Fruit fly (Drosophila melanogaster) whole organism, adult: Measurements from ENCODE around the gene CG11854.

Source experiments
- CG11617 ChIP-seq: fragments of 200-800 bp; sonication (Bioruptor generic); optimal IDR thresholded peaks from 2 replicates; lab custom pipeline; 2017; ENCODE audit warnings: mild to moderate bottlenecking, missing biosample characterization, missing genetic modification reagents, missing genetic modification characterization
- CG12768 ChIP-seq: fragments of 200-800 bp; sonication (Bioruptor generic); optimal IDR thresholded peaks from 2 replicates; lab custom pipeline; 2017; ENCODE audit warnings: missing biosample characterization, missing genetic modification characterization, mild to moderate bottlenecking, moderate library complexity, missing genetic modification reagents
- CG14711 ChIP-seq: fragments of 200-800 bp; sonication (Bioruptor generic); optimal IDR thresholded peaks from 2 replicates; lab custom pipeline; 2018; ENCODE audit warnings: missing biosample characterization, mild to moderate bottlenecking, missing genetic modification characterization, moderate library complexity
- CG1620 ChIP-seq: fragments of 200-800 bp; sonication (Bioruptor generic); optimal IDR thresholded peaks from 2 replicates; lab custom pipeline; 2016; ENCODE audit warnings: missing biosample characterization, missing genetic modification characterization
- CG33017 ChIP-seq: fragments of 200-800 bp; sonication (Bioruptor generic); optimal IDR thresholded peaks from 2 replicates; lab custom pipeline; 2018; ENCODE audit warnings: missing biosample characterization, mild to moderate bottlenecking, missing genetic modification characterization, moderate library complexity
- CG5204 ChIP-seq: fragments of 200-800 bp; sonication (Bioruptor generic); optimal IDR thresholded peaks from 2 replicates; lab custom pipeline; 2016; ENCODE audit warnings: missing biosample characterization, missing genetic modification characterization
- CG7045 ChIP-seq: fragments of 200-800 bp; sonication (Bioruptor generic); optimal IDR thresholded peaks from 2 replicates; lab custom pipeline; 2017; ENCODE audit warnings: missing biosample characterization, mild to moderate bottlenecking, missing genetic modification characterization
- CG7101 ChIP-seq: fragments of 200-800 bp; sonication (Bioruptor generic); optimal IDR thresholded peaks from 2 replicates; lab custom pipeline; 2018; ENCODE audit warnings: missing biosample characterization, mild to moderate bottlenecking, missing genetic modification characterization, moderate library complexity
- Clk ChIP-seq: fragments of 200-800 bp; sonication (Bioruptor generic); optimal IDR thresholded peaks from 2 replicates; lab custom pipeline; 2017; ENCODE audit warnings: missing biosample characterization, missing genetic modification characterization
- Crg-1 ChIP-seq: fragments of 200-800 bp; sonication (Bioruptor generic); optimal IDR thresholded peaks from 2 replicates; lab custom pipeline; 2016; ENCODE audit warnings: missing biosample characterization, missing genetic modification characterization
- Hr96 ChIP-seq: fragments of 200-800 bp; sonication (Bioruptor generic); optimal IDR thresholded peaks from 2 replicates; lab custom pipeline; 2016; ENCODE audit warnings: missing biosample characterization, missing genetic modification characterization
- Mnt ChIP-seq: fragments of 200-800 bp; sonication (Bioruptor generic); optimal IDR thresholded peaks from 2 replicates; lab custom pipeline; 2016; ENCODE audit warnings: missing biosample characterization, mild to moderate bottlenecking, missing genetic modification characterization
- bab1 ChIP-seq: fragments of 200-800 bp; sonication (Bioruptor generic); optimal IDR thresholded peaks from 3 replicates; lab custom pipeline; 2019; ENCODE audit warnings: missing biosample characterization, mild to moderate bottlenecking, missing genetic modification characterization, moderate library complexity
- cic ChIP-seq: fragments of 200-800 bp; sonication (Bioruptor generic); optimal IDR thresholded peaks from 2 replicates; lab custom pipeline; 2017; ENCODE audit warnings: missing biosample characterization, mild to moderate bottlenecking, missing genetic modification characterization, moderate library complexity
- cnc ChIP-seq, 2 experiments: fragments of >200 bp; optimal IDR thresholded peaks; 2 replicates each; lab custom pipeline; 2017
- kay ChIP-seq: fragments of 200-800 bp; sonication (Bioruptor generic); peaks from one replicate; lab custom pipeline; 2016; ENCODE audit warnings: missing biosample characterization, missing genetic modification characterization, borderline replicate concordance
- ovo ChIP-seq: fragments of 200-800 bp; sonication (Bioruptor generic); optimal IDR thresholded peaks from 2 replicates; lab custom pipeline; 2016; ENCODE audit warnings: missing biosample characterization, missing genetic modification characterization
- pad ChIP-seq: fragments of 200-800 bp; sonication (Bioruptor generic); optimal IDR thresholded peaks from 3 replicates; lab custom pipeline; 2017; ENCODE audit warnings: missing biosample characterization, missing genetic modification characterization, mild to moderate bottlenecking, moderate library complexity, missing genetic modification reagents
- tj ChIP-seq: fragments of 200-800 bp; sonication (Bioruptor generic); optimal IDR thresholded peaks from 3 replicates; lab custom pipeline; 2017; ENCODE audit warnings: missing biosample characterization, mild to moderate bottlenecking, missing genetic modification characterization, moderate library complexity
- toe ChIP-seq: fragments of 200-800 bp; sonication (Bioruptor generic); optimal IDR thresholded peaks from 2 replicates; lab custom pipeline; 2016; ENCODE audit warnings: missing biosample characterization, missing genetic modification characterization

The CG11854 gene

DNA sequence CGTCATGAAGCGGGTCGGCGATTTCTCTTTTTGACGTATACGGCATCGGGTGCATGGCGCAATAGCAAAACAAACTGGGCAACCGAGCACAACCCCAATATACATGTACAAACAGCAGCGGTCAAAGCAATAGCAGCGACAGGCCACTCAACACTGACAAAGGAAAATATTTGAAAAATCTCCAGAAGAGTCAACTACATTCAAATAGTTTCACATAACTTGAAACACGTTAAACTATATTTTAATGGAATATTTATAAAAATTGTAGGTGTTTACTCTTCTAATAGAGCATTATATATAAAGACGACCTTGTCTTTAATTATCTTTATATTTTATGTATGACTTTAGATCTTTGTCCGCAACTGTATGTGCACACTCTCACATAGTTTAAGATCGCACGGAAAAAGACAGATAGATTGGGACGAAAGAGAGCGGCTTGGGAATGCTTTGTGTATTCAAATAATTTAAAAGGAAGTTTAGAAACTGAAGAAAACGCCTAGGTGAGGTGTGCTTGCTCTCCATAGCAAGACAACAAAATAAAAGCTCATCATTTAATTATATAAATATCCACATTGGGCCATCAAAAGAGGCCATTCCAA is 34.3 kb upstream of the CG11854 start:
- TF ChIP-seq cic (no peak), cnc (optimal IDR thresholded peaks at IDR 0.05; lab: Kevin White, UChicago) (no peak), CG14711 (tag; lab: Kevin White, UChicago) (no peak), CG1620 (GFP tag; lab: Kevin White, UChicago) (no peak), CG11617 (no peak), ovo (GFP tag; lab: Kevin White, UChicago) (no peak), toe (GFP tag; lab: Kevin White, UChicago) (peak; percentile 3), Hr96 (GFP tag; lab: Kevin White, UChicago) (peak; percentile 0), CG7101 (tag; lab: Kevin White, UChicago) (peak; percentile 40), Mnt (GFP tag; lab: Kevin White, UChicago) (no peak), Crg-1 (GFP tag; lab: Kevin White, UChicago) (no peak), CG7045 (GFP tag; lab: Kevin White, UChicago) (peak; percentile 44), kay (GFP tag; lab: Kevin White, UChicago) (no peak), Clk (GFP tag; lab: Kevin White, UChicago) (no peak), CG12768 (no peak), tj (GFP tag; lab: Kevin White, UChicago) (no peak), bab1 (GFP tag; lab: Kevin White, UChicago) (no peak), CG33017 (tag; lab: Kevin White, UChicago) (peak; percentile 57), pad (GFP tag; lab: Kevin White, UChicago) (no peak), CG5204 (GFP tag; lab: Kevin White, UChicago) (peak; percentile 27)

DNA sequence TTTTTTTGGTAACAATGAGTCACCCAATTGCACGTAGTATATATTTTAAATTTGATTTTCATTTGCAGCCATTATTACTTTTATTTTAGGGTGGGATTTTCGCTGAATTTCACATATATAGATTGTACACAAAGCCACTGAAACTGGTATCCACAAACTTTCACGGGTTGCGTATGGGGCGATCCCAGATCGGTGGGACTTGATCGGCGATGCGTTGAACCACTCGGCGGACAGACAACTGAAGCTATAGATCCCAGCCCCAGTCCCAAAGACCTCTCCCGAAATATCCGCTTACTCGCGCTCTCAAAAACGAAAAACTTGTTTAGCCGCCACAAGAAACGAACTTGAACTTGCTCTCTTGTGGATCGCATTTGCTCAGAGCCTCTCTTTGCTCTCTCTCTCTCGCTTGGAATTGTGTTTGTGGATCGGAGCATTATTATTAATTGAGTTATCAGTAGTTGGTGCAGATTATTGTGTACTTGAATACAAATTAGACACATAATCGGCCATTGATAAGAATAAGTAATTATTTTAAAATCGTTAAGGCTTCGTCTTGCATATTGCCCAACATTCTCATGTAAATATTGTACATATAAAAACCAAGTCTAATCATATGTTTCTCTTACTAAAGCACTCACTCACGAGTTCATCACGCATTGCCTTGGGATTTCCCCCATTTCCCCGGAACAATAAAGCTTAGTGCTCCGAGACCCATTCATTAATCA is 33.6 kb upstream of the CG11854 start, which contains the start of gene Cad96Ca:
Gene Cad96Ca, minus strand, starts transcription at position 242 of the 725 bp plus-strand sequence.
- TF ChIP-seq CG1620 (GFP tag; lab: Kevin White, UChicago) (no peak), CG7045 (GFP tag; lab: Kevin White, UChicago) (no peak), ovo (GFP tag; lab: Kevin White, UChicago) (no peak), kay (GFP tag; lab: Kevin White, UChicago) (no peak), CG5204 (GFP tag; lab: Kevin White, UChicago) (no peak), CG11617 (no peak), Hr96 (GFP tag; lab: Kevin White, UChicago) (no peak), bab1 (GFP tag; lab: Kevin White, UChicago) (no peak), CG12768 (no peak), CG7101 (tag; lab: Kevin White, UChicago) (no peak), Mnt (GFP tag; lab: Kevin White, UChicago) (no peak), Clk (GFP tag; lab: Kevin White, UChicago) (no peak), toe (GFP tag; lab: Kevin White, UChicago) (no peak), cnc (optimal IDR thresholded peaks at IDR 0.05; lab: Kevin White, UChicago) (no peak), Crg-1 (GFP tag; lab: Kevin White, UChicago) (no peak), CG33017 (tag; lab: Kevin White, UChicago) (no peak), cic (no peak), pad (GFP tag; lab: Kevin White, UChicago) (no peak), CG14711 (tag; lab: Kevin White, UChicago) (no peak), tj (GFP tag; lab: Kevin White, UChicago) (no peak)

DNA sequence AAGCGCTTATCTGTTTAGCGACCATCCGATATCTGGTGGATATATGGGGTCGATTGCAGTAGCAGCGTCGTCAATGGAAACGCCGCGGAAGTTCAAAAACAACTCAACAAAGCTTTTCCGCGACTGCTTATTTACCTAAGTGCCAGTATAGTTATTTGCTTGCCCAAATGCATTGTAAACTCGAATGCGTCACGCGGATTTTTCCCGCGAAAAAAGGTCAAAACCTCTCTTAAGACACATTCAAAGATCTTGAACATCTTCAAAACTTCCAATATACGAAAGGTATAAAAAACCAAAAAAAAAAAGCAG is 33.1 kb upstream of the CG11854 start:
- TF ChIP-seq kay (GFP tag; lab: Kevin White, UChicago) (no peak), ovo (GFP tag; lab: Kevin White, UChicago) (peak; percentile 12)

DNA sequence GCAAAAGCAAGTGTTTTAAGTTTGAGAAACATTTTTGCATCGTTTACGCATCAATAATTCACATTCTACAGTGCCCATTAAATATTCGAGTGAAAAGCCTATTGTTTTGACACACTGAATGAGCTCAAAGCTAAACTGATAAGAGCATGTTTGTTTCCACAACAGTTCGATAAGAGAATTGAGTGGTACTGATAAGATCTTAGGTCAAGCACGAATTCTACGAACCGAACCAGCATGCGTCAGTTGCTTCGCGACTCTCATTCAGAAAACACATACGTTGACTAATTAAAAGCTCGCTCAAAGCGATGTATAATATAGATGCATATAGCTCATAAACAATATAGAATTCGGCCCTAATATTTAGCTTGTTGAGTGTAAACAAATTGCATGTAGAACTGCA is 32.6 kb upstream of the CG11854 start:
- no peak for TF ChIP-seq CG33017 (tag; lab: Kevin White, UChicago)
- TF ChIP-seq cnc (optimal IDR thresholded peaks at IDR 0.05; lab: Kevin White, UChicago): no peak
- TF ChIP-seq CG12768: no peak
- no peak for TF ChIP-seq CG5204 (GFP tag; lab: Kevin White, UChicago)
- no peak for TF ChIP-seq tj (GFP tag; lab: Kevin White, UChicago)
- TF ChIP-seq CG1620 (GFP tag; lab: Kevin White, UChicago): no peak
- TF ChIP-seq CG7101 (tag; lab: Kevin White, UChicago): no peak
- TF ChIP-seq ovo (GFP tag; lab: Kevin White, UChicago): no peak
- TF ChIP-seq Hr96 (GFP tag; lab: Kevin White, UChicago): no peak
- TF ChIP-seq toe (GFP tag; lab: Kevin White, UChicago): no peak
- TF ChIP-seq cic: peak; percentile 40
- TF ChIP-seq kay (GFP tag; lab: Kevin White, UChicago): peak; percentile 91
- no peak for TF ChIP-seq CG11617

DNA sequence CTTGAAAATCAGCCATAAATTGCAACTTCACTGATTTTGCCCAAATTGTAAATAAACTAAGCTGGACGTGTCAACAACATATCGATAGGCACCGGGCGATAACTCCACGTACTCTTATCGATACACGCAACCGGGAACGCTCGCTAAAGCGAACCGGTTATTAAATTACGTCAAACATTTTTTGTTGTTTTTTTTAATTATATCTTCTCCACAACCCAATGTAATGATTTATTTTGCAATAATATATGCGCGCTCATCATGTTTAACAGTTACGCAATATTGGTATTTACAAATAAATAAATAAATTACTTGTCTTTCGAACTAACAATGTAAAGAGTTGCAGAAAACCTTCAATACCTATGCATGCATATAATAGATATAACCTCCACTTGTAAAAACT is 26.7 kb upstream of the CG11854 start, which contains the start of gene Saysd1:
Gene Saysd1, minus strand, starts transcription at position 66 of the 400 bp plus-strand sequence.
- TF ChIP-seq CG33017 (tag; lab: Kevin White, UChicago) (no peak), CG14711 (tag; lab: Kevin White, UChicago) (peak; percentile 3), kay (GFP tag; lab: Kevin White, UChicago) (peak; percentile 71), CG7045 (GFP tag; lab: Kevin White, UChicago) (peak; percentile 21), Hr96 (GFP tag; lab: Kevin White, UChicago) (peak; percentile 12), toe (GFP tag; lab: Kevin White, UChicago) (peak; percentile 51), tj (GFP tag; lab: Kevin White, UChicago) (no peak)
